Worm (Caenorhabditis elegans) whole organism, young adult: ENCODE data around the gene nhr-126.

Source experiments
- B0336.3 ChIP-seq: fragments of 200-800 bp; sonication (Bioruptor generic); IDR thresholded peaks from 2 replicates; pipeline ENCODE4 v1.3.6; 2022; ENCODE audit warnings: missing genetic modification characterization, missing compliant biosample characterization
- F39B2.1 ChIP-seq: fragments of 200-800 bp; sonication (Bioruptor generic); IDR thresholded peaks from 2 replicates; pipeline ENCODE4 v1.3.6; 2022; ENCODE audit warnings: missing genetic modification reagents, missing genetic modification characterization, missing compliant biosample characterization
- F49E8.2 ChIP-seq: sonication (generic microtip); optimal IDR thresholded peaks from 3 replicates; lab custom pipeline; 2017; ENCODE audit warnings: missing genetic modification characterization, mild to moderate bottlenecking, missing compliant biosample characterization, antibody characterized with exemption, moderate library complexity; ENCODE audit not compliant: insufficient read depth
- T26A5.8 ChIP-seq: sonication (generic microtip); optimal IDR thresholded peaks from 2 replicates; lab custom pipeline; 2016; ENCODE audit warnings: missing genetic modification characterization, missing compliant biosample characterization
- athp-1 ChIP-seq: sonication (generic microtip); optimal IDR thresholded peaks from 2 replicates; lab custom pipeline; 2017; ENCODE audit warnings: mild to moderate bottlenecking, missing genetic modification characterization, missing compliant biosample characterization
- hlh-26 ChIP-seq: fragments of 200-800 bp; sonication (Bioruptor generic); conservative IDR thresholded peaks from 2 replicates; pipeline ENCODE4 v1.3.6; 2022; ENCODE audit warnings: missing genetic modification reagents, missing genetic modification characterization, missing compliant biosample characterization
- madf-10 ChIP-seq: sonication (generic microtip); optimal IDR thresholded peaks from 2 replicates; lab custom pipeline; 2016; ENCODE audit warnings: mild to moderate bottlenecking, missing genetic modification characterization, missing compliant biosample characterization
- nfya-2 ChIP-seq: fragments of 200-800 bp; sonication (Bioruptor generic); IDR thresholded peaks from 2 replicates; pipeline ENCODE4 v1.3.6; 2022; ENCODE audit warnings: missing genetic modification reagents, missing genetic modification characterization, missing compliant biosample characterization

- no peak for TF ChIP-seq F49E8.2 (tag; lab: Kevin White, UChicago)
- TF ChIP-seq madf-10 (tag; lab: Kevin White, UChicago) = no peak
- no peak for TF ChIP-seq hlh-26 (GFP tag; lab: Robert Waterston, UW)
- TF ChIP-seq T26A5.8 = no peak
- no peak for TF ChIP-seq F39B2.1 (GFP tag; lab: Robert Waterston, UW)
- no peak for TF ChIP-seq B0336.3
- no peak for TF ChIP-seq athp-1 (tag; lab: Kevin White, UChicago)
- no peak for TF ChIP-seq nfya-2 (GFP tag; lab: Robert Waterston, UW)
Observed at ce11 chrV:2207527-2207926, 21.4 kb upstream of the nhr-126 start.
